Worm (Caenorhabditis elegans) whole organism, L2 larva: ENCODE results near the gene AH6.17.
A peak's percentile ranks its signal among the peaks of the same experiment; 100 is the strongest.

ENCODE experiments used
- R02D3.7 ChIP-seq: fragments of 150-350 bp; optimal IDR thresholded peaks from 2 replicates; lab custom pipeline; 2014; ENCODE audit warnings: missing biosample characterization, missing genetic modification characterization
- ceh-16 ChIP-seq: fragments of 150-350 bp; optimal IDR thresholded peaks from 2 replicates; lab custom pipeline; 2014; ENCODE audit warnings: missing biosample characterization, missing genetic modification characterization
- ceh-82 ChIP-seq: fragments of 150-350 bp; optimal IDR thresholded peaks from 2 replicates; lab custom pipeline; 2014; ENCODE audit warnings: missing biosample characterization, missing genetic modification characterization
- egl-27 ChIP-seq: sonication (generic microtip); optimal IDR thresholded peaks from 3 replicates; lab custom pipeline; 2017; ENCODE audit warnings: missing biosample characterization, missing genetic modification reagents, missing genetic modification characterization
- lin-39 ChIP-seq: fragments of 150-350 bp; optimal IDR thresholded peaks from 2 replicates; lab custom pipeline; 2014; ENCODE audit warnings: missing biosample characterization, missing genetic modification reagents, missing genetic modification characterization
- mab-5 ChIP-seq: fragments of 150-350 bp; optimal IDR thresholded peaks from 2 replicates; lab custom pipeline; 2014; ENCODE audit warnings: missing biosample characterization, missing genetic modification characterization
- zag-1 ChIP-seq: fragments of 150-350 bp; optimal IDR thresholded peaks from 2 replicates; lab custom pipeline; 2014; ENCODE audit warnings: missing biosample characterization, missing genetic modification characterization

DNA sequence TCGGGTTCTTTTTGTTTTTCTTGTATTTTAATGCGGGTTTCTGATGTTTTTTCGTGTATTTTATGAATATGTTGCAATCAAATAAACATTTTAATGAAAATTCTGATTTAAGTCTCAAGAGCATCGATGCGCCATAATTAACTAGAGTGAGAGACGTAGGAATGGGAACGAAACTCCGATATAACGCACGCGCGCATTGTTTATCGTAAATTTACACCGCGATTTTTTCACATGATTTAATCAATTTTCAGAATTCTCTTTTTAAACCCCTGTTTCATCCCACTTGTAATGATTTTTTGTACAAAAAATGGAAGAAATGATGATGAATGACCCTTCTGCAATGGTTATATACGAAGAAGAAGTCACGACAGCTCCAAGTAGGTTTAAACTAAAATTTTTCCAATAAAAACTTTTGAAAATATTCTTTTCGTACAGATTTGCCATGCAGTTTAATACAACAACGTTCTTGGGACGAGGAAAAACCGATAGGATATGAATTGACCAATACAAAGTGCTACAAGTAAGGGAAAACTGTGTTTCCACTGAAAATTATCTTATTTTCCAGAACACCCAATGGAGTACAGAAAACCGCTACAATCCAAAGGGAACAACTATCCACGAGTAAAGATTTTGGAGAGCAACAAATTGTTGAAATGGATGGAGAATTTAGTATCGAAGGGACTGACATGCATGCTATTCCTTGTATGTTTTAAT, 34.6 kb downstream of the AH6.17 start, which contains the start of gene zfp-2:
- TF ChIP-seq zag-1 (tag; lab: Kevin White, UChicago) = no peak
- TF ChIP-seq ceh-16 = no peak
- TF ChIP-seq ceh-82 (tag; lab: Kevin White, UChicago) = no peak
- no peak for TF ChIP-seq mab-5 (tag; lab: Kevin White, UChicago)
- TF ChIP-seq R02D3.7 (tag; lab: Kevin White, UChicago) = peak; percentile 28
- TF ChIP-seq lin-39 (tag; lab: Kevin White, UChicago) = no peak
- no peak for TF ChIP-seq egl-27 (tag; lab: Kevin White, UChicago)
